Fruit fly (Drosophila melanogaster) whole organism, embryonic: Measurements from ENCODE around the gene Arfip.

Experiments
- CG13424 ChIP-seq: fragments of 200-800 bp; sonication (Bioruptor generic); optimal IDR thresholded peaks from 2 replicates; lab custom pipeline; 2019; ENCODE audit warnings: missing biosample characterization, mild to moderate bottlenecking, missing genetic modification characterization, moderate library complexity
- CG18011 ChIP-seq: fragments of 200-800 bp; sonication (Bioruptor generic); optimal IDR thresholded peaks from 2 replicates; lab custom pipeline; 2017; ENCODE audit warnings: missing biosample characterization, missing genetic modification characterization, mild to moderate bottlenecking, moderate library complexity, missing genotype
- Gug ChIP-seq: fragments of 200-800 bp; sonication (Bioruptor generic); IDR thresholded peaks from 4 replicates; pipeline ENCODE4 v1.3.6; 2022; ENCODE audit warnings: missing biosample characterization, missing genetic modification characterization
- dati ChIP-seq: fragments of 200-800 bp; sonication (Bioruptor generic); IDR thresholded peaks from 2 replicates; pipeline ENCODE4 v1.3.6; 2022; ENCODE audit warnings: missing biosample characterization, missing genetic modification characterization
- unc-4 ChIP-seq: fragments of 200-800 bp; sonication (Bioruptor generic); IDR thresholded peaks from 2 replicates; pipeline ENCODE4 v1.3.6; 2022; ENCODE audit warnings: missing biosample characterization, missing genetic modification characterization; ENCODE audit not compliant: partially characterized antibody

dm6 chr3R:11253768-11254167 is 19.0 kb upstream of the Arfip start:
- TF ChIP-seq CG13424 (tag; lab: Kevin White, UChicago) (no peak), unc-4 (no peak), dati (GFP tag; lab: Robert Waterston, UW) (no peak), CG18011 (GFP tag; lab: Kevin White, UChicago) (no peak), Gug (no peak)
